Worm (Caenorhabditis elegans): Measurements from ENCODE around the gene F28C1.1.

- TF ChIP-seq sea-2 (GFP tag; IDR thresholded peaks at IDR 0.05) (no peak), Y95B8A.8 (GFP tag; IDR thresholded peaks at IDR 0.05) (no peak), F57C9.4 (tag; optimal IDR thresholded peaks at IDR 0.05) (no peak), nfya-2 (GFP tag; IDR thresholded peaks at IDR 0.05) (no peak), F52B5.7 (tag; optimal IDR thresholded peaks at IDR 0.05) (no peak), let-526 (GFP tag; IDR thresholded peaks at IDR 0.05) (no peak), ztf-26 (tag; optimal IDR thresholded peaks at IDR 0.05) (no peak), sptf-2 (GFP tag; optimal IDR thresholded peaks at IDR 0.05) (no peak), F57A8.1 (GFP tag; optimal IDR thresholded peaks at IDR 0.05) (no peak), ama-1 (optimal IDR thresholded peaks at IDR 0.05) (no peak), ama-1 (GFP tag; optimal IDR thresholded peaks at IDR 0.05) (no peak), madf-10 (tag; optimal IDR thresholded peaks at IDR 0.05) (no peak), dpl-1 (GFP tag; optimal IDR thresholded peaks at IDR 0.05) (no peak), B0336.3 (GFP tag; IDR thresholded peaks at IDR 0.05) (no peak)
Measured at ce11 chrV:12443754-12444153, 6.9 kb upstream of the F28C1.1 start, which contains the start of gene pals-39.
